Worm (Caenorhabditis elegans) whole organism, late embryonic: ENCODE data around the gene pus-1.

Experiments
- madf-2 ChIP-seq: sonication (generic microtip); optimal IDR thresholded peaks from 2 replicates; lab custom pipeline; 2017; ENCODE audit warnings: missing genetic modification characterization, missing compliant biosample characterization
- nhr-232 ChIP-seq: sonication (generic microtip); optimal IDR thresholded peaks from 2 replicates; lab custom pipeline; 2016; ENCODE audit warnings: missing genetic modification characterization, missing compliant biosample characterization
- pha-4 ChIP-seq: fragments of 150-350 bp; optimal IDR thresholded peaks from 2 replicates; lab custom pipeline; 2018; ENCODE audit warnings: missing biosample characterization, missing genetic modification reagents, missing genetic modification characterization

- TF ChIP-seq pha-4: no peak
- TF ChIP-seq nhr-232: no peak
- no peak for TF ChIP-seq madf-2 (tag; lab: Kevin White, UChicago)
Observed at ce11 chrV:16744783-16745182, 50.0 kb downstream of the pus-1 start.
